Fruit fly (Drosophila melanogaster) whole organism, adult: ENCODE results near the gene CG3071.

Experiments used
- CG12768 ChIP-seq: fragments of 200-800 bp; sonication (Bioruptor generic); optimal IDR thresholded peaks from 2 replicates; lab custom pipeline; 2017; ENCODE audit warnings: missing biosample characterization, missing genetic modification characterization, mild to moderate bottlenecking, moderate library complexity, missing genetic modification reagents
- CG33017 ChIP-seq: fragments of 200-800 bp; sonication (Bioruptor generic); optimal IDR thresholded peaks from 2 replicates; lab custom pipeline; 2018; ENCODE audit warnings: missing biosample characterization, mild to moderate bottlenecking, missing genetic modification characterization, moderate library complexity
- bab1 ChIP-seq: fragments of 200-800 bp; sonication (Bioruptor generic); optimal IDR thresholded peaks from 3 replicates; lab custom pipeline; 2019; ENCODE audit warnings: missing biosample characterization, mild to moderate bottlenecking, missing genetic modification characterization, moderate library complexity
- kay ChIP-seq: fragments of 200-800 bp; sonication (Bioruptor generic); peaks from one replicate; lab custom pipeline; 2016; ENCODE audit warnings: missing biosample characterization, missing genetic modification characterization, borderline replicate concordance
- toe ChIP-seq: fragments of 200-800 bp; sonication (Bioruptor generic); optimal IDR thresholded peaks from 2 replicates; lab custom pipeline; 2016; ENCODE audit warnings: missing biosample characterization, missing genetic modification characterization

- TF ChIP-seq toe (GFP tag; lab: Kevin White, UChicago) (no peak), kay (GFP tag; lab: Kevin White, UChicago) (no peak), bab1 (no peak), CG12768 (GFP tag; lab: Kevin White, UChicago) (no peak), CG33017 (tag; lab: Kevin White, UChicago) (no peak)
Observed at dm6 chrX:2218455-2218854, 44.2 kb upstream of the CG3071 start.
